Worm (Caenorhabditis elegans) whole organism, early embryonic: Measurements from ENCODE around the gene F35H8.4.

Source experiments
- ama-1 ChIP-seq: fragments of 150-350 bp; optimal IDR thresholded peaks from 2 replicates; lab custom pipeline; 2014
- sea-1 ChIP-seq: fragments of 200-800 bp; sonication (Bioruptor generic); conservative IDR thresholded peaks from 2 replicates; pipeline ENCODE4 v1.3.6; 2022; ENCODE audit warnings: missing genetic modification characterization, missing compliant biosample characterization
- tbx-11 ChIP-seq: fragments of 200-800 bp; sonication (Bioruptor generic); IDR thresholded peaks from 2 replicates; pipeline ENCODE4 v1.3.6; 2022; ENCODE audit warnings: missing genetic modification characterization, missing compliant biosample characterization

DNA sequence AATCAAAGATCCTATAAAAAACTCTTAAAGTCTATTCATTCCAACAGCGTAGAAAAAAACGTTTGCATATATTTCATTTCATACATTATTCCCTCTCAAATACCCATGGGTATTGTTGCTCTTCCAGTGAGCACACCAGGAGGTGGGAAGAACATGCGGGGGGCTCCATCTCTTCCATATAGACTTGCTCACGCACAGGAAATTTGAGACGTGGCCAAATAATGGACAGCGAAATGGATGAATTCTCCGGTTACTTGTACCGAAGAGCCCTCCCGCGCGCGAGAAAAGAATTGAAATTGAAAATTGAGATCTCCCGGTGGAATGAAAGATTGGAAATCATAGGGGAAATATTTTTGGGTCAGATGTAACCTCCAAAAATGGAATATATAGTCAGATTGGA is 17.8 kb upstream of the F35H8.4 start:
- TF ChIP-seq tbx-11 (GFP tag; lab: Robert Waterston, UW) (no peak), sea-1 (GFP tag; lab: Robert Waterston, UW) (no peak), ama-1 (lab: Kevin White, UChicago) (no peak)
